Worm (Caenorhabditis elegans): ENCODE data around the gene F22F1.3.

The F22F1.3 gene

ce11 chrX:8163555-8163954 is 682 bp upstream of the F22F1.3 start (continued):
- TF ChIP-seq bed-1 (GFP tag; IDR thresholded peaks at IDR 0.05) (no peak), egrh-3 (GFP tag; IDR thresholded peaks at IDR 0.05) (peak; percentile 95), nhr-179 (tag; optimal IDR thresholded peaks at IDR 0.05) (no peak), rpc-1 (optimal IDR thresholded peaks at IDR 0.05) (no peak), rpc-1 (tag; optimal IDR thresholded peaks at IDR 0.05) (no peak), F52B5.7 (tag; optimal IDR thresholded peaks at IDR 0.05) (peak; percentile 6), hlh-26 (GFP tag; conservative IDR thresholded peaks at IDR 0.05) (0 out of 2 replicates have a peak, but pooled peaks have one; percentile 37), K12H6.12 (tag; optimal IDR thresholded peaks at IDR 0.05) (peak; percentile 85), snpc-3.4 (tag; optimal IDR thresholded peaks at IDR 0.05) (no peak), nfya-2 (GFP tag; IDR thresholded peaks at IDR 0.05) (no peak), K11D2.4 (GFP tag; IDR thresholded peaks at IDR 0.05) (0 out of 2 replicates have a peak, but pooled peaks have one; percentile 51), mxl-1 (tag; optimal IDR thresholded peaks at IDR 0.05) (no peak), attf-6 (GFP tag; IDR thresholded peaks at IDR 0.05) (no peak)

ce11 chrX:8160016-8160415 is 2.9 kb downstream of the F22F1.3 start:
- TF ChIP-seq hlh-26 (GFP tag; conservative IDR thresholded peaks at IDR 0.05) (no peak), hlh-12 (tag; optimal IDR thresholded peaks at IDR 0.05) (no peak), K12H6.12 (tag; optimal IDR thresholded peaks at IDR 0.05) (peak; percentile 54), gei-17 (GFP tag; optimal IDR thresholded peaks at IDR 0.05) (no peak), ceh-27 (GFP tag; optimal IDR thresholded peaks at IDR 0.05) (peak; percentile 47)

DNA sequence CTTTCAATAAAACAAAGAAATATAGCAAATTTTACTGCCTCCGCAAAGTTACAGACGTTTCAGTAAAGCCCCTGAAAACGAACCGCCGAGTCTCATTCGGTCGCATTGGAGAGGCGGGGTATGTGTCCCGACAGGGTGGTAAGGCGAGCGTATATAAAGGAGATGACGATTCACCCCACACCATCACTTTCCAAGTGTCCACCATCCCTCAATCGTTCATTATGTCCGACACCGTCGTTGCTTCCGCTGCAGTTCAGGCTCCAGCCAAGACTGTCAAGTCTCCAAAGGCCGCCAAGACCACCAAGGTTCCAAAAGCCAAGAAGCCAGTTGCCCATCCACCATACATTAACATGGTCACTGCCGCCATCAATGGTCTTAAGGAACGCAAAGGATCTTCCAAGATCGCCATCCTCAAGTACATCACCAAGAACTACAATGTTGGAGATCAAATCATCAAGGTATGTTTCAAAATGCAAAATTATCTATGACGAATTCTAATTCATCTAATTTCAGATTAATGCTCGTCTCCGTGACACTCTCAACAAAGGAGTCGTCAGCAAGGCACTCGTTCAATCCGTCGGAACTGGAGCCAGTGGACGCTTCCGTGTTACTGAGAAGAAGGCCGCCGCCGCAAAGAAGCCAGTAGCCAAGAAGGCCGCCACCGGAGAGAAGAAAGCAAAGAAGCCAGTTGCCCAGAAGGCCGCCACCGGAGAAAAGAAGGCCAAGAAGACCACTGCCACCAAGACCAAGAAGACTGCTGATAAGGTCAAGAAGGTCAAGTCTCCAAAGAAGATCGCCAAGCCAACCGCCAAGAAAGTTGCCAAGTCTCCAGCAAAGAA is 3.7 kb downstream of the F22F1.3 start, which contains the start of gene hil-3:
Gene hil-3 (plus strand): TSS at position 195 of the 839 bp plus-strand sequence.
- TF ChIP-seq aptf-3 (GFP tag; IDR thresholded peaks at IDR 0.05) (no peak), dpl-1 (GFP tag; optimal IDR thresholded peaks at IDR 0.05) (no peak), nfya-1 (tag; optimal IDR thresholded peaks at IDR 0.05; ENCODE audit: borderline replicate concordance, insufficient read depth) (no peak), ccch-3 (GFP tag; optimal IDR thresholded peaks at IDR 0.05) (no peak), C06A6.2 (GFP tag; conservative IDR thresholded peaks at IDR 0.05) (no peak), bed-1 (GFP tag; IDR thresholded peaks at IDR 0.05) (0 out of 2 replicates have a peak, but pooled peaks have one; percentile 53), ceh-27 (GFP tag; optimal IDR thresholded peaks at IDR 0.05) (peak; percentile 11), egrh-3 (GFP tag; IDR thresholded peaks at IDR 0.05) (peak; percentile 32; the same call in 1 of the 2 replicates), snpc-3.4 (tag; optimal IDR thresholded peaks at IDR 0.05) (no peak), bed-2 (GFP tag; IDR thresholded peaks at IDR 0.05) (no peak), sea-2 (GFP tag; IDR thresholded peaks at IDR 0.05) (no peak), zfh-2 (GFP tag; conservative IDR thresholded peaks at IDR 0.05) (peak; percentile 64), efl-1 (GFP tag; optimal IDR thresholded peaks at IDR 0.05) (no peak), hsf-1 (GFP tag; IDR thresholded peaks at IDR 0.05) (no peak), hrde-1 (tag; optimal IDR thresholded peaks at IDR 0.05; ENCODE audit: borderline replicate concordance) (no peak), ztf-3 (GFP tag; optimal IDR thresholded peaks at IDR 0.05) (no peak), tbp1 (GFP tag; optimal IDR thresholded peaks at IDR 0.05) (peak; percentile 29), mel-28 (tag; optimal IDR thresholded peaks at IDR 0.05; ENCODE audit: borderline replicate concordance) (no peak), ceh-58 (GFP tag; IDR thresholded peaks at IDR 0.05) (no peak), ztf-25 (GFP tag; IDR thresholded peaks at IDR 0.05) (0 out of 2 replicates have a peak, but pooled peaks have one; percentile 5), F33H1.4 (GFP tag; IDR thresholded peaks at IDR 0.05) (no peak), F39B2.1 (GFP tag; IDR thresholded peaks at IDR 0.05) (peak; percentile 98), nhr-120 (GFP tag; IDR thresholded peaks at IDR 0.05) (0 out of 2 replicates have a peak, but pooled peaks have one; percentile 17), pbrm-1 (GFP tag; IDR thresholded peaks at IDR 0.05) (peak; percentile 43; the same call in 1 of the 2 replicates), K12H6.12 (tag; optimal IDR thresholded peaks at IDR 0.05) (no peak), F10E7.11 (tag; optimal IDR thresholded peaks at IDR 0.05) (no peak), xnd-1 (tag; optimal IDR thresholded peaks at IDR 0.05) (no peak), snpc-1.1 (tag; optimal IDR thresholded peaks at IDR 0.05; ENCODE audit: insufficient read depth) (no peak), gei-17 (GFP tag; optimal IDR thresholded peaks at IDR 0.05) (no peak), atf-7 (tag; optimal IDR thresholded peaks at IDR 0.05) (no peak), lin-54 (GFP tag; optimal IDR thresholded peaks at IDR 0.05) (no peak), F52B5.7 (tag; optimal IDR thresholded peaks at IDR 0.05) (no peak), Y67H2A.10 (GFP tag; conservative IDR thresholded peaks at IDR 0.05) (no peak), D2030.7 (GFP tag; IDR thresholded peaks at IDR 0.05) (no peak)
